Worm (Caenorhabditis elegans) whole organism, L3 larva: ENCODE measurements around the gene C25E10.12.

Experiments used
- R02D3.7 ChIP-seq: fragments of 150-350 bp; optimal IDR thresholded peaks from 2 replicates; lab custom pipeline; 2014; ENCODE audit warnings: missing biosample characterization, missing genetic modification characterization
- aly-2 ChIP-seq: fragments of 150-350 bp; optimal IDR thresholded peaks from 2 replicates; lab custom pipeline; 2014; ENCODE audit warnings: missing biosample characterization, missing genetic modification characterization
- ceh-82 ChIP-seq: fragments of 150-350 bp; optimal IDR thresholded peaks from 2 replicates; lab custom pipeline; 2014; ENCODE audit warnings: missing biosample characterization, missing genetic modification characterization
- elt-3 ChIP-seq, 3 experiments: fragments of 150-350 bp in 1 of 3; sonication (generic microtip) in 2 of 3; optimal IDR thresholded peaks; 2 replicates in 2 of 3; 4 replicates in 1 of 3; lab custom pipeline; 2014 to 2017; ENCODE audit warnings: missing biosample characterization in 3 of 3, missing genetic modification characterization in 3 of 3
- fkh-10 ChIP-seq: sonication (generic microtip); optimal IDR thresholded peaks from 2 replicates; lab custom pipeline; 2017; ENCODE audit warnings: missing biosample characterization, missing genetic modification reagents, missing genetic modification characterization
- fos-1 ChIP-seq: fragments of 150-350 bp; optimal IDR thresholded peaks from 2 replicates; lab custom pipeline; 2014; ENCODE audit warnings: missing biosample characterization, missing genetic modification characterization
- lin-39 ChIP-seq: fragments of 150-350 bp; optimal IDR thresholded peaks from 2 replicates; lab custom pipeline; 2018; ENCODE audit warnings: missing biosample characterization, missing genetic modification reagents, missing genetic modification characterization
- nhr-12 ChIP-seq: fragments of 150-350 bp; optimal IDR thresholded peaks from 2 replicates; lab custom pipeline; 2014; ENCODE audit warnings: missing biosample characterization, missing genetic modification characterization
- nhr-25 ChIP-seq: sonication (generic microtip); optimal IDR thresholded peaks from 2 replicates; lab custom pipeline; 2017; ENCODE audit warnings: missing biosample characterization, missing genetic modification characterization
- nhr-28 ChIP-seq: fragments of 150-350 bp; optimal IDR thresholded peaks from 2 replicates; lab custom pipeline; 2014; ENCODE audit warnings: missing biosample characterization, missing genetic modification characterization
- pqm-1 ChIP-seq: fragments of 150-350 bp; optimal IDR thresholded peaks from 2 replicates; lab custom pipeline; 2017; ENCODE audit warnings: missing biosample characterization, missing genetic modification characterization, inconsistent platforms
- skn-1 ChIP-seq: fragments of 150-350 bp; optimal IDR thresholded peaks from 2 replicates; lab custom pipeline; 2014; ENCODE audit warnings: missing biosample characterization, missing genetic modification characterization
- snpc-4 ChIP-seq: fragments of 150-350 bp; optimal IDR thresholded peaks from 2 replicates; lab custom pipeline; 2014; ENCODE audit warnings: missing biosample characterization, missing genetic modification characterization
- ztf-11 ChIP-seq: fragments of 150-350 bp; optimal IDR thresholded peaks from 2 replicates; lab custom pipeline; 2014; ENCODE audit warnings: missing biosample characterization, missing genetic modification characterization

ce11 chrV:9094060-9094628, 31.9 kb upstream of the C25E10.12 start:
- TF ChIP-seq R02D3.7: no peak
- TF ChIP-seq nhr-28 (tag; lab: Kevin White, UChicago): no peak
- no peak for TF ChIP-seq ceh-82 (tag; lab: Kevin White, UChicago)
- TF ChIP-seq snpc-4 (tag; lab: Kevin White, UChicago): no peak
- TF ChIP-seq pqm-1 (tag; lab: Kevin White, UChicago): peak; percentile 82
- TF ChIP-seq aly-2 (tag; lab: Kevin White, UChicago): no peak
- no peak for TF ChIP-seq ztf-11 (tag; lab: Kevin White, UChicago)
- no peak for TF ChIP-seq fos-1 (tag; lab: Kevin White, UChicago)
- TF ChIP-seq nhr-25 (tag; lab: Kevin White, UChicago): no peak
- no peak for TF ChIP-seq elt-3 (tag; optimal IDR thresholded peaks at IDR 0.05; lab: Kevin White, UChicago)
- no peak for TF ChIP-seq fkh-10 (GFP tag; lab: Kevin White, UChicago)
- no peak for TF ChIP-seq skn-1 (tag; lab: Kevin White, UChicago)
- TF ChIP-seq lin-39 (tag; lab: Kevin White, UChicago): peak; percentile 76
- TF ChIP-seq nhr-12 (tag; lab: Kevin White, UChicago): no peak
